Fruit fly (Drosophila melanogaster) whole organism, embryonic: ENCODE results near the gene CG15343.

Source experiments
- Abd-B ChIP-seq: fragments of 200-800 bp; sonication (Bioruptor generic); optimal IDR thresholded peaks from 2 replicates; lab custom pipeline; 2018; ENCODE audit warnings: missing biosample characterization, mild to moderate bottlenecking, missing genetic modification characterization, moderate library complexity
- Adf1 ChIP-seq: fragments of 200-800 bp; sonication (Bioruptor generic); IDR thresholded peaks from 2 replicates; pipeline ENCODE4 v1.3.6; 2022; ENCODE audit warnings: missing biosample characterization, missing genetic modification characterization
- Asciz ChIP-seq: fragments of 200-800 bp; sonication (Bioruptor generic); optimal IDR thresholded peaks from 2 replicates; lab custom pipeline; 2017; ENCODE audit warnings: missing biosample characterization, mild to moderate bottlenecking, missing genetic modification characterization, missing genetic modification reagents
- CG10431 ChIP-seq: fragments of 200-800 bp; sonication (Bioruptor generic); optimal IDR thresholded peaks from 3 replicates; lab custom pipeline; 2018; ENCODE audit warnings: missing biosample characterization, mild to moderate bottlenecking, missing genetic modification characterization
- CG11560 ChIP-seq: fragments of 200-800 bp; sonication (Bioruptor generic); IDR thresholded peaks from 3 replicates; pipeline ENCODE4 v1.3.6; 2022; ENCODE audit warnings: missing biosample characterization, missing genetic modification characterization
- CG13894 ChIP-seq: fragments of 200-800 bp; sonication (Bioruptor generic); optimal IDR thresholded peaks from 3 replicates; lab custom pipeline; 2018; ENCODE audit warnings: missing biosample characterization, mild to moderate bottlenecking, missing genetic modification characterization, moderate library complexity
- CG18262 ChIP-seq: fragments of 200-800 bp; optimal IDR thresholded peaks from 3 replicates; lab custom pipeline; 2019; ENCODE audit warnings: missing biosample characterization, mild to moderate bottlenecking, missing genetic modification characterization, moderate library complexity
- CG2120 ChIP-seq: fragments of 200-800 bp; sonication (Bioruptor generic); optimal IDR thresholded peaks from 3 replicates; lab custom pipeline; 2016; ENCODE audit warnings: missing biosample characterization, missing genetic modification characterization
- CG30403 ChIP-seq: fragments of 200-800 bp; sonication (Bioruptor generic); optimal IDR thresholded peaks from 3 replicates; lab custom pipeline; 2016; ENCODE audit warnings: missing biosample characterization, missing genetic modification characterization
- CG30431 ChIP-seq: fragments of 200-800 bp; sonication (Bioruptor generic); optimal IDR thresholded peaks from 2 replicates; lab custom pipeline; 2017; ENCODE audit warnings: missing biosample characterization, missing genetic modification characterization
- CG31441 ChIP-seq: fragments of 200-800 bp; sonication (Bioruptor generic); IDR thresholded peaks from 2 replicates; pipeline ENCODE4 v1.3.6; 2022; ENCODE audit warnings: missing biosample characterization, missing genetic modification characterization
- CG32767 ChIP-seq: fragments of 200-800 bp; sonication (Bioruptor generic); IDR thresholded peaks from 2 replicates; pipeline ENCODE4 v1.3.6; 2022; ENCODE audit warnings: missing biosample characterization, missing genetic modification characterization
- CG3847 ChIP-seq: fragments of 200-800 bp; sonication (Bioruptor generic); IDR thresholded peaks from 2 replicates; pipeline ENCODE4 v1.3.6; 2022; ENCODE audit warnings: missing biosample characterization, missing genetic modification characterization
- CG3995 ChIP-seq: fragments of 200-800 bp; sonication (Bioruptor generic); optimal IDR thresholded peaks from 3 replicates; lab custom pipeline; 2016; ENCODE audit warnings: missing biosample characterization, missing genetic modification characterization
- CG7271 ChIP-seq: fragments of 200-800 bp; sonication (Bioruptor generic); optimal IDR thresholded peaks from 2 replicates; lab custom pipeline; 2018; ENCODE audit warnings: missing biosample characterization, mild to moderate bottlenecking, missing genetic modification characterization, moderate library complexity
- CG7839 ChIP-seq: fragments of 200-800 bp; sonication (Bioruptor generic); optimal IDR thresholded peaks from 3 replicates; lab custom pipeline; 2018; ENCODE audit warnings: missing biosample characterization, mild to moderate bottlenecking, missing genetic modification characterization, moderate library complexity
- CG7987 ChIP-seq: fragments of 200-800 bp; sonication (Bioruptor generic); optimal IDR thresholded peaks from 2 replicates; lab custom pipeline; 2018; ENCODE audit warnings: missing biosample characterization, mild to moderate bottlenecking, missing genetic modification characterization, moderate library complexity
- CG9437 ChIP-seq: fragments of 200-800 bp; sonication (Bioruptor generic); optimal IDR thresholded peaks from 2 replicates; lab custom pipeline; 2018; ENCODE audit warnings: missing biosample characterization, mild to moderate bottlenecking, missing genetic modification characterization
- Camta ChIP-seq: fragments of 200-800 bp; sonication (Bioruptor generic); optimal IDR thresholded peaks from 2 replicates; lab custom pipeline; 2016; ENCODE audit warnings: missing biosample characterization, missing genetic modification characterization
- Doc3 ChIP-seq: fragments of 200-800 bp; sonication (Bioruptor generic); IDR thresholded peaks from 3 replicates; pipeline ENCODE4 v1.3.6; 2022; ENCODE audit warnings: missing biosample characterization, missing genetic modification characterization; ENCODE audit not compliant: partially characterized antibody
- E2f1 ChIP-seq: fragments of 200-800 bp; sonication (Bioruptor generic); IDR thresholded peaks from 2 replicates; pipeline ENCODE4 v1.3.6; 2022; ENCODE audit warnings: missing biosample characterization, missing genetic modification characterization
- Eip74EF ChIP-seq, 2 experiments: fragments of 200-800 bp in 1 of 2; fragments of >200 bp in 1 of 2; sonication (Bioruptor generic) in 1 of 2; optimal IDR thresholded peaks; 2 replicates each; lab custom pipeline; 2017 to 2019; ENCODE audit warnings: missing biosample characterization in 2 of 2, missing genetic modification characterization in 2 of 2, mild to moderate bottlenecking in 1 of 2, moderate library complexity in 1 of 2
- Ets65A ChIP-seq: fragments of 200-800 bp; sonication (Bioruptor generic); peaks from one replicate; lab custom pipeline; 2016; ENCODE audit warnings: missing biosample characterization, missing genetic modification characterization
- HLH3B ChIP-seq: fragments of 200-800 bp; sonication (Bioruptor generic); IDR thresholded peaks from 2 replicates; pipeline ENCODE4 v1.3.6; 2022; ENCODE audit warnings: missing biosample characterization, missing genetic modification characterization
- Hsf ChIP-seq: fragments of 200-800 bp; sonication (Bioruptor generic); optimal IDR thresholded peaks from 3 replicates; lab custom pipeline; 2016; ENCODE audit warnings: missing biosample characterization, missing genetic modification characterization
- MBD-R2 ChIP-seq: fragments of 200-800 bp; sonication (Bioruptor generic); IDR thresholded peaks from 2 replicates; pipeline ENCODE4 v1.3.6; 2022; ENCODE audit warnings: missing biosample characterization, missing genetic modification characterization
- Mes4 ChIP-seq: fragments of 200-800 bp; sonication (Bioruptor generic); optimal IDR thresholded peaks from 2 replicates; lab custom pipeline; 2016; ENCODE audit warnings: missing biosample characterization, missing genetic modification characterization
- Myb ChIP-seq: fragments of 200-800 bp; sonication (Bioruptor generic); optimal IDR thresholded peaks from 2 replicates; lab custom pipeline; 2016; ENCODE audit warnings: missing biosample characterization, missing genetic modification characterization
- NC2α ChIP-seq: fragments of 200-800 bp; sonication (Bioruptor generic); optimal IDR thresholded peaks from 2 replicates; lab custom pipeline; 2016; ENCODE audit warnings: missing biosample characterization, missing genetic modification characterization
- Oaz ChIP-seq: fragments of 200-800 bp; sonication (Bioruptor generic); IDR thresholded peaks from 2 replicates; pipeline ENCODE4 v1.3.6; 2022; ENCODE audit warnings: missing biosample characterization, missing genetic modification characterization
- Oli ChIP-seq: fragments of 200-800 bp; sonication (Bioruptor generic); optimal IDR thresholded peaks from 2 replicates; lab custom pipeline; 2018; ENCODE audit warnings: missing biosample characterization, mild to moderate bottlenecking, missing genetic modification characterization, moderate library complexity
- Optix ChIP-seq: fragments of 200-800 bp; sonication (Bioruptor generic); IDR thresholded peaks from 3 replicates; pipeline ENCODE4 v1.3.6; 2022; ENCODE audit warnings: missing biosample characterization, missing genetic modification characterization
- Ptx1 ChIP-seq: fragments of 200-800 bp; sonication (Bioruptor generic); IDR thresholded peaks from 2 replicates; pipeline ENCODE4 v1.3.6; 2022; ENCODE audit warnings: missing biosample characterization, missing genetic modification characterization
- Rx ChIP-seq: fragments of 200-800 bp; sonication (Bioruptor generic); IDR thresholded peaks from 2 replicates; pipeline ENCODE4 v1.3.6; 2022; ENCODE audit warnings: missing biosample characterization, missing genetic modification characterization
- Sox100B ChIP-seq: fragments of 200-800 bp; sonication (Bioruptor generic); optimal IDR thresholded peaks from 3 replicates; lab custom pipeline; 2018; ENCODE audit warnings: missing biosample characterization, mild to moderate bottlenecking, missing genetic modification characterization
- crc ChIP-seq: fragments of 200-800 bp; sonication (Bioruptor generic); optimal IDR thresholded peaks from 2 replicates; lab custom pipeline; 2016; ENCODE audit warnings: missing biosample characterization, missing genetic modification characterization
- dysf ChIP-seq: fragments of 200-800 bp; sonication (Bioruptor generic); IDR thresholded peaks from 3 replicates; pipeline ENCODE4 v1.3.6; 2022; ENCODE audit warnings: missing biosample characterization, missing genetic modification characterization
- eve ChIP-seq, 2 experiments: fragments of >200 bp; optimal IDR thresholded peaks; 2 replicates each; lab custom pipeline; 2017; ENCODE audit warnings: missing biosample characterization in 2 of 2, missing genetic modification characterization in 2 of 2
- fd64A ChIP-seq: fragments of 200-800 bp; sonication (Bioruptor generic); optimal IDR thresholded peaks from 3 replicates; lab custom pipeline; 2018; ENCODE audit warnings: missing biosample characterization, mild to moderate bottlenecking, missing genetic modification characterization
- kay ChIP-seq: fragments of 200-800 bp; sonication (Bioruptor generic); optimal IDR thresholded peaks from 2 replicates; lab custom pipeline; 2016; ENCODE audit warnings: missing biosample characterization, missing genetic modification characterization
- ken ChIP-seq: fragments of 200-800 bp; sonication (Bioruptor generic); IDR thresholded peaks from 3 replicates; pipeline ENCODE4 v1.3.6; 2022; ENCODE audit warnings: missing biosample characterization, missing genetic modification characterization
- lbe ChIP-seq: fragments of 200-800 bp; sonication (Bioruptor generic); optimal IDR thresholded peaks from 2 replicates; lab custom pipeline; 2016; ENCODE audit warnings: missing biosample characterization, mild to moderate bottlenecking, missing genetic modification characterization
- lilli ChIP-seq: fragments of 200-800 bp; sonication (Bioruptor generic); optimal IDR thresholded peaks from 3 replicates; lab custom pipeline; 2016; ENCODE audit warnings: missing biosample characterization, missing genetic modification characterization
- lmd ChIP-seq: fragments of 200-800 bp; sonication (Bioruptor generic); IDR thresholded peaks from 2 replicates; pipeline ENCODE4 v1.3.6; 2022; ENCODE audit warnings: missing biosample characterization, missing genetic modification characterization
- nmo ChIP-seq: fragments of 200-800 bp; sonication (Bioruptor generic); optimal IDR thresholded peaks from 2 replicates; lab custom pipeline; 2018; ENCODE audit warnings: missing biosample characterization, mild to moderate bottlenecking, missing genetic modification characterization, moderate library complexity
- pum ChIP-seq: fragments of 200-800 bp; sonication (Bioruptor generic); optimal IDR thresholded peaks from 2 replicates; lab custom pipeline; 2016; ENCODE audit warnings: missing biosample characterization, missing genetic modification characterization
- sima ChIP-seq: fragments of 200-800 bp; sonication (Bioruptor generic); optimal IDR thresholded peaks from 2 replicates; lab custom pipeline; 2016; ENCODE audit warnings: missing biosample characterization, missing genetic modification characterization
- slbo ChIP-seq: fragments of 200-800 bp; sonication (Bioruptor generic); IDR thresholded peaks from 2 replicates; pipeline ENCODE4 v1.3.6; 2022; ENCODE audit warnings: missing biosample characterization, missing genetic modification characterization
- sob ChIP-seq: fragments of 200-800 bp; sonication (Bioruptor generic); IDR thresholded peaks from 2 replicates; pipeline ENCODE4 v1.3.6; 2022; ENCODE audit warnings: missing biosample characterization, missing genetic modification characterization
- ssp ChIP-seq: fragments of 200-800 bp; sonication (Bioruptor generic); IDR thresholded peaks from 2 replicates; pipeline ENCODE4 v1.3.6; 2022; ENCODE audit warnings: missing biosample characterization, missing genetic modification characterization
- tup ChIP-seq: fragments of 200-800 bp; sonication (Bioruptor generic); optimal IDR thresholded peaks from 2 replicates; lab custom pipeline; 2016; ENCODE audit warnings: missing biosample characterization, mild to moderate bottlenecking, missing genetic modification characterization, moderate library complexity
- vfl ChIP-seq: fragments of 200-800 bp; sonication (Bioruptor generic); optimal IDR thresholded peaks from 2 replicates; lab custom pipeline; 2016; ENCODE audit warnings: missing biosample characterization, missing genetic modification characterization
- wdn ChIP-seq: fragments of 200-800 bp; sonication (Bioruptor generic); IDR thresholded peaks from 2 replicates; pipeline ENCODE4 v1.3.6; 2022; ENCODE audit warnings: missing biosample characterization, missing genetic modification characterization

CG15343 gene

DNA sequence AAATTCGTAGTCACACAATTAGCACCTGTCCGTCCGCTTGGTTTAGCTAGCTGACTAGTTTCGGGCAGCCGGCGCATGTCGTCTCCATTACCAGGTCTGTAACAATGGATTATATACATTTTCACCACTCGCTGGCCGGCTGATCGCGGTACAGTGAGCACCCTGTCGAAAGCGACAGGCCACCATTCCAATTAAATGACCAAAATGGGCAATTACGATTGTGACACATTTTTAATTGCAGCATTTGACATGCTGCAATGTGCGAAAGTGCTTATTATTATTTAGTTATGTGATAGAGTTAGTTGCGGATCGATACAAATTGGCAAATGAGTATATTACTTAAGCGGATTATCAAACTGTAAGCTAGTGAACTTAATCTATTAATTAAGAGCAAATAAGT lies 10.4 kb downstream of the CG15343 start (continued):
- peak; percentile 10; the same call in 1 of the 2 replicates for TF ChIP-seq CG3847
- no peak for TF ChIP-seq Rx (GFP tag; lab: Robert Waterston, UW)
- TF ChIP-seq Oli = peak; percentile 13
- TF ChIP-seq Asciz = no peak
- TF ChIP-seq crc (GFP tag; lab: Kevin White, UChicago) = no peak
- no peak for TF ChIP-seq Hsf (GFP tag; lab: Kevin White, UChicago)
- no peak for TF ChIP-seq nmo (GFP tag; lab: Kevin White, UChicago)
- TF ChIP-seq Camta (GFP tag; lab: Kevin White, UChicago) = no peak
- TF ChIP-seq sima = no peak
- TF ChIP-seq Oaz (GFP tag; lab: Robert Waterston, UW) = 0 out of 2 replicates have a peak, but pooled peaks have one; percentile 7
- TF ChIP-seq CG7839 (tag; lab: Kevin White, UChicago) = peak; percentile 20
- peak; percentile 21 for TF ChIP-seq CG30403
- no peak for TF ChIP-seq CG3995 (GFP tag; lab: Kevin White, UChicago)
- TF ChIP-seq CG7987 = no peak
- TF ChIP-seq MBD-R2 (GFP tag; lab: Robert Waterston, UW) = no peak
- TF ChIP-seq Sox100B (GFP tag; lab: Kevin White, UChicago) = no peak
- TF ChIP-seq CG10431 (GFP tag; lab: Kevin White, UChicago) = no peak
- TF ChIP-seq Mes4 (GFP tag; lab: Kevin White, UChicago) = no peak
- no peak for TF ChIP-seq Optix (GFP tag; lab: Robert Waterston, UW)
- peak; percentile 14 for TF ChIP-seq CG2120
- no peak for TF ChIP-seq lilli (GFP tag; lab: Kevin White, UChicago)
- TF ChIP-seq slbo (GFP tag; lab: Robert Waterston, UW) = peak; percentile 37
- TF ChIP-seq eve (GFP tag; optimal IDR thresholded peaks at IDR 0.05; lab: Kevin White, UChicago) = no peak
- peak; percentile 9 for TF ChIP-seq CG18262 (tag; lab: Kevin White, UChicago)
- peak; percentile 43; the same call in 1 of the 2 replicates for TF ChIP-seq lmd (GFP tag; lab: Robert Waterston, UW)
- no peak for TF ChIP-seq Abd-B (GFP tag; lab: Kevin White, UChicago)
- no peak for TF ChIP-seq fd64A
- no peak for TF ChIP-seq Ets65A
- TF ChIP-seq wdn (GFP tag; lab: Robert Waterston, UW) = no peak; the same call in 1 of the 2 replicates
- no peak for TF ChIP-seq kay (GFP tag; lab: Kevin White, UChicago)
- no peak for TF ChIP-seq lbe (GFP tag; lab: Kevin White, UChicago)
- no peak for TF ChIP-seq CG11560
- no peak for TF ChIP-seq HLH3B
- no peak for TF ChIP-seq ssp
- TF ChIP-seq vfl (GFP tag; lab: Kevin White, UChicago) = no peak
- TF ChIP-seq ken (GFP tag; lab: Robert Waterston, UW) = no peak
- TF ChIP-seq pum = no peak
- TF ChIP-seq Myb (GFP tag; lab: Kevin White, UChicago) = no peak
- TF ChIP-seq CG7271 = no peak
- no peak for TF ChIP-seq CG13894 (tag; lab: Kevin White, UChicago)
- no peak for TF ChIP-seq tup (GFP tag; lab: Kevin White, UChicago)
- no peak for TF ChIP-seq CG31441
- no peak for TF ChIP-seq sob (GFP tag; lab: Robert Waterston, UW)
- TF ChIP-seq Adf1 (GFP tag; lab: Robert Waterston, UW) = no peak
- TF ChIP-seq CG32767 (GFP tag; lab: Robert Waterston, UW) = no peak
- no peak for TF ChIP-seq CG30431
- TF ChIP-seq CG9437 (GFP tag; lab: Kevin White, UChicago) = peak; percentile 12
- no peak for TF ChIP-seq Doc3 (GFP tag; lab: Robert Waterston, UW)
- peak; percentile 45 for TF ChIP-seq Ptx1 (GFP tag; lab: Robert Waterston, UW)
- TF ChIP-seq NC2α (GFP tag; lab: Kevin White, UChicago) = no peak
- no peak for TF ChIP-seq E2f1 (GFP tag; lab: Robert Waterston, UW)
- no peak for TF ChIP-seq Eip74EF (GFP tag; optimal IDR thresholded peaks at IDR 0.05; lab: Kevin White, UChicago)
- TF ChIP-seq dysf (GFP tag; lab: Robert Waterston, UW) = peak; percentile 37; the same call in 1 of the 3 replicates
